Worm (Caenorhabditis elegans) whole organism, early embryonic: ENCODE results near the gene fbxb-98.

Source experiments
- F13C5.2 ChIP-seq: sonication (generic microtip); optimal IDR thresholded peaks from 2 replicates; lab custom pipeline; 2017; ENCODE audit warnings: mild to moderate bottlenecking, missing genetic modification characterization, inconsistent platforms, missing compliant biosample characterization
- aly-1 ChIP-seq: sonication (generic microtip); optimal IDR thresholded peaks from 2 replicates; lab custom pipeline; 2016; ENCODE audit warnings: missing genetic modification characterization, missing compliant biosample characterization
- ama-1 ChIP-seq: fragments of 150-350 bp; optimal IDR thresholded peaks from 2 replicates; lab custom pipeline; 2014
- ceh-36 ChIP-seq: sonication (generic microtip); optimal IDR thresholded peaks from 2 replicates; lab custom pipeline; 2016; ENCODE audit warnings: missing genetic modification characterization, inconsistent platforms, missing compliant biosample characterization
- ets-7 ChIP-seq: sonication (generic microtip); optimal IDR thresholded peaks from 2 replicates; lab custom pipeline; 2016; ENCODE audit warnings: missing genotype, missing genetic modification characterization, missing compliant biosample characterization
- flt-1 ChIP-seq: fragments of 200-800 bp; sonication (Bioruptor generic); IDR thresholded peaks from 2 replicates; pipeline ENCODE4 v1.3.6; 2022; ENCODE audit warnings: missing genetic modification characterization, missing compliant biosample characterization
- hmg-4 ChIP-seq: fragments of 200-800 bp; sonication (Bioruptor generic); optimal IDR thresholded peaks from 2 replicates; lab custom pipeline; 2018; ENCODE audit warnings: mild to moderate bottlenecking, missing genetic modification characterization, missing compliant biosample characterization
- hnd-1 ChIP-seq: sonication (generic microtip); optimal IDR thresholded peaks from 2 replicates; lab custom pipeline; 2016; ENCODE audit warnings: missing genetic modification characterization, missing compliant biosample characterization
- pes-1 ChIP-seq: fragments of 200-800 bp; sonication (Bioruptor generic); IDR thresholded peaks from 2 replicates; pipeline ENCODE4 v1.3.6; 2022; ENCODE audit warnings: missing genetic modification reagents, missing genetic modification characterization, missing compliant biosample characterization
- scrt-1 ChIP-seq: fragments of 200-800 bp; sonication (Bioruptor generic); IDR thresholded peaks from 2 replicates; pipeline ENCODE4 v1.3.6; 2022; ENCODE audit warnings: missing genetic modification characterization, missing compliant biosample characterization
- sea-1 ChIP-seq: fragments of 200-800 bp; sonication (Bioruptor generic); conservative IDR thresholded peaks from 2 replicates; pipeline ENCODE4 v1.3.6; 2022; ENCODE audit warnings: missing genetic modification characterization, missing compliant biosample characterization
- tbx-11 ChIP-seq: fragments of 200-800 bp; sonication (Bioruptor generic); IDR thresholded peaks from 2 replicates; pipeline ENCODE4 v1.3.6; 2022; ENCODE audit warnings: missing genetic modification characterization, missing compliant biosample characterization
- tbx-37 ChIP-seq: fragments of 200-800 bp; sonication (Bioruptor generic); conservative IDR thresholded peaks from 2 replicates; pipeline ENCODE4 v1.3.6; 2022; ENCODE audit warnings: missing genetic modification reagents, missing genetic modification characterization, missing compliant biosample characterization
- tra-4 ChIP-seq: sonication (generic microtip); optimal IDR thresholded peaks from 2 replicates; lab custom pipeline; 2017; ENCODE audit warnings: missing genetic modification characterization, missing compliant biosample characterization

DNA sequence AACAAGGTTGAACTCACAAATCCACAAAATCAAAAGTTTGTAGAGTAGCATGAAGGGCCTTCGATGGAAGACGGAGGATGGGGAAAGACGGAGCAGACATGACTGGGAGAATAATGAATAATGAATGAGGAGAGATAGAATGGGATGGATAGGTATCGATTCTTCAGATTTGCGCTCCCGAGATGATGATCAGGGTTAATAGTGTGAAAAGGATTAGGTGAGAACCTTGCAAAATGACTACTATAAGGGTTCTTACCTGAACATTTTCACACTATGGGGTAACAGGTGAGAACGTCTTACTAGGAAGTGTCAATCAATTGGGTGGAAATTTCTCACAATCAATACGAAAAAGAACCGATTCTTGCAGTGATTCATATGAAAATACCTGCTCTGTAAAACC, 12.1 kb upstream of the fbxb-98 start, which contains the start of gene fbxb-96:
- no peak for TF ChIP-seq F13C5.2
- TF ChIP-seq ama-1 (lab: Kevin White, UChicago), result no peak
- no peak for TF ChIP-seq pes-1 (GFP tag; lab: Robert Waterston, UW)
- TF ChIP-seq ets-7 (tag; lab: Kevin White, UChicago), result no peak
- TF ChIP-seq hmg-4 (GFP tag; lab: Kevin White, UChicago), result no peak
- no peak for TF ChIP-seq hnd-1 (tag; lab: Kevin White, UChicago)
- no peak for TF ChIP-seq ceh-36
- no peak for TF ChIP-seq scrt-1
- TF ChIP-seq tbx-37 (GFP tag; lab: Robert Waterston, UW), result no peak
- no peak for TF ChIP-seq aly-1
- no peak for TF ChIP-seq tra-4 (tag; lab: Kevin White, UChicago)
- no peak for TF ChIP-seq tbx-11 (GFP tag; lab: Robert Waterston, UW)
- TF ChIP-seq sea-1 (GFP tag; lab: Robert Waterston, UW), result no peak
- TF ChIP-seq flt-1 (GFP tag; lab: Robert Waterston, UW), result no peak
